Fruit fly (Drosophila melanogaster): Measurements from ENCODE around the gene rst.
A peak's percentile ranks its signal among the peaks of the same experiment; 100 is the strongest.

The rst gene

DNA sequence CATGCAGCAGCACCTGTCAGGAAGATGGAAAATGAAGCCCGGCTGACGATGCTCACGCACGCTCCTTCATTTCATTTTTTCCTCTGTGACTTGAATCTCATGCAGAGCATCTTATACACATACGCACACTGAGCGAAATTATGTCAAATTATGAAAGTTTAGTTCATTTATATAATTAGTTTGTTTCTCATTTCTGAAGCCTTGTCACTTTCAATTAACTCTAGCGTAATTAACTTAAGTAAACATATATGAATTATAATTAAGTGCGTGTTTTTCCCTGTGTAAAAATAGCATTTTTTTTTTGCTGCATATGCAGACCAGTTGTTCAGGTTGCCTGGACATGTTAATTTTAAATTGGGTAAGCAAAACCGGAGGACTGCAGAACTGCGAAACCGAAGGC lies 42.8 kb upstream of the rst start (continued):
- TF ChIP-seq tll (GFP tag; optimal IDR thresholded peaks at IDR 0.05) (no peak), sob (GFP tag; IDR thresholded peaks at IDR 0.05) (no peak), CG8388 (GFP tag; optimal IDR thresholded peaks at IDR 0.05) (no peak), CG5180 (GFP tag; optimal IDR thresholded peaks at IDR 0.05) (no peak), vvl (GFP tag; IDR thresholded peaks at IDR 0.05) (0 out of 2 replicates have a peak, but pooled peaks have one; percentile 17), phol (tag; optimal IDR thresholded peaks at IDR 0.05) (peak; percentile 31), CG11723 (GFP tag; optimal IDR thresholded peaks at IDR 0.05) (no peak), Mes4 (GFP tag; optimal IDR thresholded peaks at IDR 0.05) (no peak), corto (GFP tag; optimal IDR thresholded peaks at IDR 0.05) (peak; percentile 52), Dek (tag; optimal IDR thresholded peaks at IDR 0.05) (no peak), CG18764 (GFP tag; optimal IDR thresholded peaks at IDR 0.05) (no peak), CG3995 (GFP tag; optimal IDR thresholded peaks at IDR 0.05) (no peak), Xbp1 (GFP tag; optimal IDR thresholded peaks at IDR 0.05) (peak; percentile 5), CG7786 (GFP tag; optimal IDR thresholded peaks at IDR 0.05) (no peak), ab (GFP tag; optimal IDR thresholded peaks at IDR 0.05) (no peak), CG6813 (GFP tag; optimal IDR thresholded peaks at IDR 0.05) (no peak), CG3281 (GFP tag; optimal IDR thresholded peaks at IDR 0.05) (no peak), Dref (GFP tag; IDR thresholded peaks at IDR 0.05) (no peak), CG15514 (GFP tag; optimal IDR thresholded peaks at IDR 0.05) (no peak), Hsf (GFP tag; optimal IDR thresholded peaks at IDR 0.05) (peak; percentile 11), Bgb (GFP tag; IDR thresholded peaks at IDR 0.05; ENCODE audit: partially characterized antibody) (no peak), CG2712 (tag; optimal IDR thresholded peaks at IDR 0.05) (peak; percentile 35), dmrt11E (tag; optimal IDR thresholded peaks at IDR 0.05) (peak; percentile 66), CG15011 (GFP tag; optimal IDR thresholded peaks at IDR 0.05) (no peak), emc (GFP tag; optimal IDR thresholded peaks at IDR 0.05) (no peak), tx (GFP tag; optimal IDR thresholded peaks at IDR 0.05) (no peak), rib (GFP tag; IDR thresholded peaks at IDR 0.05) (no peak), Hr39 (optimal IDR thresholded peaks at IDR 0.05) (no peak), unpg (GFP tag; optimal IDR thresholded peaks at IDR 0.05) (peak; percentile 24), CTCF (GFP tag; optimal IDR thresholded peaks at IDR 0.05) (no peak), CG31224 (GFP tag; IDR thresholded peaks at IDR 0.05) (no peak), NC2β (GFP tag; optimal IDR thresholded peaks at IDR 0.05) (no peak), Hey (tag; optimal IDR thresholded peaks at IDR 0.05) (no peak), Atf-2 (GFP tag; optimal IDR thresholded peaks at IDR 0.05) (no peak), Lhr (GFP tag; optimal IDR thresholded peaks at IDR 0.05) (no peak), crp (GFP tag; optimal IDR thresholded peaks at IDR 0.05) (no peak), Chrac-16 (GFP tag; optimal IDR thresholded peaks at IDR 0.05) (peak; percentile 27), CG1603 (tag; optimal IDR thresholded peaks at IDR 0.05) (peak; percentile 34), exex (tag; optimal IDR thresholded peaks at IDR 0.05) (no peak), D (optimal IDR thresholded peaks at IDR 0.05) (no peak), D (GFP tag; optimal IDR thresholded peaks at IDR 0.05) (no peak), kah (GFP tag; optimal IDR thresholded peaks at IDR 0.05) (no peak), CoRest (tag; optimal IDR thresholded peaks at IDR 0.05) (no peak), ara (GFP tag; IDR thresholded peaks at IDR 0.05) (peak; percentile 54; the same call in 1 of the 2 replicates), CG17328 (GFP tag; IDR thresholded peaks at IDR 0.05) (peak; percentile 28; the same call in 1 of the 2 replicates), CG12219 (GFP tag; optimal IDR thresholded peaks at IDR 0.05) (no peak), lbe (GFP tag; optimal IDR thresholded peaks at IDR 0.05) (peak; percentile 36), prd (optimal IDR thresholded peaks at IDR 0.05) (no peak), prd (GFP tag; IDR thresholded peaks at IDR 0.05) (peak; percentile 42; the same call in 1 of the 3 replicates), CG14710 (tag; optimal IDR thresholded peaks at IDR 0.05) (peak; percentile 33)

All from whole organism, embryonic.